Worm (Caenorhabditis elegans) whole organism, late embryonic: ENCODE measurements around the gene srz-103.
A peak's percentile ranks its signal among the peaks of the same experiment; 100 is the strongest.

Experiments used
- F13H6.1 ChIP-seq: sonication (generic microtip); optimal IDR thresholded peaks from 2 replicates; lab custom pipeline; 2016; ENCODE audit warnings: missing genetic modification characterization, missing compliant biosample characterization
- Y22D7AL.16 ChIP-seq: sonication (generic microtip); optimal IDR thresholded peaks from 2 replicates; lab custom pipeline; 2016; ENCODE audit warnings: missing genetic modification characterization, missing compliant biosample characterization
- ahr-1 ChIP-seq: sonication (generic microtip); optimal IDR thresholded peaks from 2 replicates; lab custom pipeline; 2016; ENCODE audit warnings: missing genetic modification characterization, missing compliant biosample characterization
- ama-1 ChIP-seq: fragments of 150-350 bp; optimal IDR thresholded peaks from 2 replicates; lab custom pipeline; 2014
- ceh-14 ChIP-seq: sonication (generic microtip); optimal IDR thresholded peaks from 2 replicates; lab custom pipeline; 2016; ENCODE audit warnings: missing genotype, missing genetic modification characterization, missing compliant biosample characterization
- ceh-18 ChIP-seq: sonication (generic microtip); optimal IDR thresholded peaks from 2 replicates; lab custom pipeline; 2016; ENCODE audit warnings: missing genetic modification characterization, missing compliant biosample characterization
- ceh-2 ChIP-seq: sonication (generic microtip); optimal IDR thresholded peaks from 2 replicates; lab custom pipeline; 2016; ENCODE audit warnings: missing genotype, missing genetic modification characterization, missing compliant biosample characterization
- ceh-30 ChIP-seq: fragments of 150-350 bp; optimal IDR thresholded peaks from 2 replicates; lab custom pipeline; 2014; ENCODE audit warnings: missing biosample characterization, missing genetic modification characterization
- ceh-34 ChIP-seq: sonication (generic microtip); optimal IDR thresholded peaks from 2 replicates; lab custom pipeline; 2016; ENCODE audit warnings: mild to moderate bottlenecking, missing genetic modification characterization, missing compliant biosample characterization
- ceh-45 ChIP-seq: fragments of 200-800 bp; sonication (Bioruptor generic); IDR thresholded peaks from 2 replicates; pipeline ENCODE4 v1.3.6; 2022; ENCODE audit warnings: missing genetic modification reagents, missing genetic modification characterization, missing compliant biosample characterization
- ceh-6 ChIP-seq: fragments of 200-800 bp; sonication (Bioruptor generic); optimal IDR thresholded peaks from 2 replicates; lab custom pipeline; 2018; ENCODE audit warnings: mild to moderate bottlenecking, missing genetic modification characterization, missing compliant biosample characterization
- che-1 ChIP-seq: sonication (generic microtip); optimal IDR thresholded peaks from 2 replicates; lab custom pipeline; 2016; ENCODE audit warnings: mild to moderate bottlenecking, missing genetic modification characterization, missing compliant biosample characterization
- dmd-4 ChIP-seq: sonication (generic microtip); optimal IDR thresholded peaks from 2 replicates; lab custom pipeline; 2016; ENCODE audit warnings: borderline replicate concordance, missing genetic modification characterization, missing compliant biosample characterization
- elt-2 ChIP-seq: sonication (generic microtip); optimal IDR thresholded peaks from 2 replicates; lab custom pipeline; 2016; ENCODE audit warnings: missing genetic modification reagents, missing genetic modification characterization, missing compliant biosample characterization
- elt-4 ChIP-seq: sonication (generic microtip); optimal IDR thresholded peaks from 2 replicates; lab custom pipeline; 2016; ENCODE audit warnings: missing genetic modification characterization, missing compliant biosample characterization
- ets-4 ChIP-seq: sonication (generic microtip); optimal IDR thresholded peaks from 2 replicates; lab custom pipeline; 2016; ENCODE audit warnings: missing genetic modification characterization, missing compliant biosample characterization
- fax-1 ChIP-seq: sonication (generic microtip); optimal IDR thresholded peaks from 2 replicates; lab custom pipeline; 2016; ENCODE audit warnings: missing genotype, missing genetic modification characterization, missing compliant biosample characterization
- hlh-6 ChIP-seq: sonication (generic microtip); optimal IDR thresholded peaks from 2 replicates; lab custom pipeline; 2016; ENCODE audit warnings: missing genotype, missing genetic modification characterization, missing compliant biosample characterization
- hlh-8 ChIP-seq: sonication (generic microtip); optimal IDR thresholded peaks from 2 replicates; lab custom pipeline; 2016; ENCODE audit warnings: missing genotype, missing genetic modification characterization, missing compliant biosample characterization
- lim-6 ChIP-seq: sonication (generic microtip); optimal IDR thresholded peaks from 2 replicates; lab custom pipeline; 2016; ENCODE audit warnings: missing genetic modification characterization, missing compliant biosample characterization
- nhr-232 ChIP-seq: sonication (generic microtip); optimal IDR thresholded peaks from 2 replicates; lab custom pipeline; 2016; ENCODE audit warnings: missing genetic modification characterization, missing compliant biosample characterization
- npax-4 ChIP-seq: sonication (generic microtip); optimal IDR thresholded peaks from 2 replicates; lab custom pipeline; 2016; ENCODE audit warnings: missing genetic modification characterization, missing compliant biosample characterization
- odd-2 ChIP-seq: sonication (generic microtip); optimal IDR thresholded peaks from 2 replicates; lab custom pipeline; 2017; ENCODE audit warnings: antibody characterized with exemption, mild to moderate bottlenecking, missing genetic modification characterization, missing compliant biosample characterization
- pat-9 ChIP-seq: fragments of 200-800 bp; sonication (Bioruptor generic); optimal IDR thresholded peaks from 2 replicates; lab custom pipeline; 2018; ENCODE audit warnings: mild to moderate bottlenecking, missing genetic modification characterization, moderate library complexity, missing compliant biosample characterization
- pax-1 ChIP-seq: fragments of 150-350 bp; optimal IDR thresholded peaks from 2 replicates; lab custom pipeline; 2014; ENCODE audit warnings: missing biosample characterization, missing genetic modification characterization
- pha-2 ChIP-seq: sonication (generic microtip); optimal IDR thresholded peaks from 2 replicates; lab custom pipeline; 2017; ENCODE audit warnings: mild to moderate bottlenecking, missing genetic modification characterization, missing compliant biosample characterization
- pros-1 ChIP-seq: fragments of 150-350 bp; optimal IDR thresholded peaks from 2 replicates; lab custom pipeline; 2014; ENCODE audit warnings: missing biosample characterization, missing genetic modification reagents, missing genetic modification characterization
- ref-2 ChIP-seq: sonication (generic microtip); optimal IDR thresholded peaks from 2 replicates; lab custom pipeline; 2016; ENCODE audit warnings: missing genetic modification characterization, missing compliant biosample characterization
- sdc-2 ChIP-seq: sonication (generic microtip); optimal IDR thresholded peaks from 2 replicates; lab custom pipeline; 2016; ENCODE audit warnings: missing genotype, missing genetic modification characterization, missing compliant biosample characterization
- sox-2 ChIP-seq: fragments of 200-800 bp; sonication (Bioruptor generic); IDR thresholded peaks from 2 replicates; pipeline ENCODE4 v1.3.6; 2022; ENCODE audit warnings: missing genetic modification reagents, missing genetic modification characterization, missing compliant biosample characterization
- sox-4 ChIP-seq: sonication (generic microtip); optimal IDR thresholded peaks from 2 replicates; lab custom pipeline; 2017; ENCODE audit warnings: mild to moderate bottlenecking, missing genetic modification characterization, inconsistent platforms, missing compliant biosample characterization
- tbx-7 ChIP-seq: sonication (generic microtip); optimal IDR thresholded peaks from 2 replicates; lab custom pipeline; 2016; ENCODE audit warnings: missing genotype, missing genetic modification characterization, missing compliant biosample characterization
- ttx-3 ChIP-seq: sonication (generic microtip); optimal IDR thresholded peaks from 2 replicates; lab custom pipeline; 2016; ENCODE audit warnings: missing genetic modification reagents, missing genetic modification characterization, missing compliant biosample characterization
- unc-42 ChIP-seq: sonication (generic microtip); optimal IDR thresholded peaks from 2 replicates; lab custom pipeline; 2016; ENCODE audit warnings: missing genotype, missing genetic modification characterization, missing compliant biosample characterization

The srz-103 gene

DNA sequence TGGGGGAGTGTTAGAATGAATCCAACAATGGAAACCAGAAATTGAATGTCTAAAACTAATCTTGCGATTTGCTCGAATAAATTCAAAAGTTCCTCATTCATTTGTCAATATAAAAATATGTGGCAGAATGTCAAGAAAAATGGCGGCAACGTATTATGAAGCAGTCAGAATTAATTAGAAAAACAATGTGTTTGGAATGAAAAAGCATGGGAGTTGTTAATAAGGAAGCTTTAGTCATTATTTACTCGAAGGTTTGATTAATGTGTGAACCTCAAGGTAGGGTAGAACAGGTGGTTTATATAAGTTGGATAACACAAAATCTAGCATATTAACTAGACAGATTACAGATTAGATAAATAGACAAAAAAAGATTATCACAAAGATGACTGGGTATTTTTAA, 40.9 kb downstream of the srz-103 start, which contains the start of gene srw-76:
Gene srw-76 (minus strand): TSS at position 101 of the 400 bp plus-strand sequence.
- TF ChIP-seq elt-4 (tag; lab: Kevin White, UChicago) (no peak), ttx-3 (tag; lab: Kevin White, UChicago) (no peak), lim-6 (tag; lab: Kevin White, UChicago) (no peak), nhr-232 (no peak), sox-2 (GFP tag; lab: Robert Waterston, UW) (no peak), ahr-1 (no peak), ceh-2 (no peak), che-1 (tag; lab: Kevin White, UChicago) (no peak), ceh-14 (no peak), pax-1 (no peak), tbx-7 (no peak), ama-1 (lab: Kevin White, UChicago) (no peak), elt-2 (tag; lab: Kevin White, UChicago) (no peak), hlh-8 (tag; lab: Kevin White, UChicago) (no peak), ceh-34 (tag; lab: Kevin White, UChicago) (no peak), Y22D7AL.16 (tag; lab: Kevin White, UChicago) (no peak), ref-2 (tag; lab: Kevin White, UChicago) (no peak), unc-42 (tag; lab: Kevin White, UChicago) (no peak), odd-2 (tag; lab: Kevin White, UChicago) (no peak), hlh-6 (tag; lab: Kevin White, UChicago) (no peak)

DNA sequence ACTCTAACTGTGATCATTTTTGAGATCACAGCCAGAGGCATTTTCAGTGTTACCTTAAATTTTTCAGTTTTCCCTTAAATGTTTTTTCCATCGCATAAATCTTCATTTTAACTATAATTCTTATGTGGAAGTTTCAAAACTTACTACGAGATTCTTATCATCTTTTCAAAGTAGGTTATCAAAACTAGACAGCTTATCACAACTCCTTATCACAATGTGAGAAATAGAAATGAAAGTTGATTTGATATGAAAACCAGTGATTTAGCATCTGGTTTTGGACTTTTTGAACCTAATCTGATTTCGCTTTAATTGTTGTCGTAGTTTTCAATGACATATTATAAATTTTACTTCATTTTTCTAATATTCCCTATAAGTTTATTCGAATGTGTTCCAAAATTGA, 43.2 kb downstream of the srz-103 start, which contains the start of gene mltn-11:
Gene mltn-11 (plus strand): TSS at position 276 of the 400 bp plus-strand sequence.
- TF ChIP-seq pros-1 (tag; lab: Kevin White, UChicago) (no peak), pha-2 (tag; lab: Kevin White, UChicago) (no peak), ceh-45 (GFP tag; lab: Robert Waterston, UW) (no peak), elt-2 (tag; lab: Kevin White, UChicago) (peak; percentile 76), ceh-30 (tag; lab: Kevin White, UChicago) (no peak), pat-9 (tag; lab: Kevin White, UChicago) (no peak)
- TF ChIP-seq, all 69 proteins: peak for 1

DNA sequence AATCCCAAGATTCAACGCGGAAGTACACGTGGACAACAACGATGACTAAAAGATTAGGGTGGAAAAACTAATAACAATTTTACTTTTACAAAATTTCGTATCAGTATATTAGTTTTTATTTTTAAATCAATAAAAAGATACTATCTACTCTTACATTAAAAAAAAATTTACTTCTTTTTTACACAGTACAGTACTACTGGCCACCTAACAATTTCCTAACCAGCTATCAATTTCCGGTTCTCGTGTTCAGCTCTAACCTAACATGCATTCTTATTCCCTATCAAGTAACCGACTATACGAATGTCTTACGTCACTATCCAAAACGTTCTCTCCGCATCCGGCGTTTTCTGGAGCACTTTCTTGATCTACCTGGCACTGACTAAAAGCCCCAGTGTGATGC, 49.5 kb downstream of the srz-103 start, which contains the start of gene srd-21:
Gene srd-21 (plus strand): TSS at position 301 of the 400 bp plus-strand sequence.
- TF ChIP-seq pat-9 (tag; lab: Kevin White, UChicago), result no peak
- no peak for TF ChIP-seq ceh-6 (GFP tag; lab: Kevin White, UChicago)
- no peak for TF ChIP-seq ceh-18 (tag; lab: Kevin White, UChicago)
- TF ChIP-seq dmd-4, result no peak
- TF ChIP-seq ets-4 (tag; lab: Kevin White, UChicago), result no peak
- no peak for TF ChIP-seq hlh-6 (tag; lab: Kevin White, UChicago)
- no peak for TF ChIP-seq sox-2 (GFP tag; lab: Robert Waterston, UW)
- no peak for TF ChIP-seq ama-1 (lab: Kevin White, UChicago)
- no peak for TF ChIP-seq nhr-232
- TF ChIP-seq ceh-14, result no peak
- no peak for TF ChIP-seq fax-1 (tag; lab: Kevin White, UChicago)

DNA sequence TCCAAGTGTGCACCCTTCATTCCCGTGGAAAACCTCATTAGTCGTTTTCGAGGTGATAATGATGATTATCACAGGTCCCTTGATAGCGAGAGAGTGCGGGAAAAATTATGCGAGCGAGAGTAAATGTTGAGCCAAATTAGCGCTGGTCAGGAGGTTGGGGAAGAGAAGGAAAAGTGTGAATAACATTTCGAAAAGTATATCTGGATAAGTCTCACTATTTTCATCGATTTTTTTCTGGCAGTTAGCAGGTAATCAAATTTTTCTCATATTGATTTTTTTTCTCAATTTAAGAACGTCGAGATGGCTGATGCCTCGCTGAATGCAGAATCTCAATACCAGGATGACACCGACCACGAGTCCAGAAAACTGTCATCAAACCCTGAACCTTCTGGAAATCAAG, 50.1 kb downstream of the srz-103 start, which contains the start of gene W06G6.2:
Gene W06G6.2 (plus strand): TSS at position 301 of the 400 bp plus-strand sequence.
- TF ChIP-seq sdc-2 (peak; percentile 62), odd-2 (tag; lab: Kevin White, UChicago) (no peak), sox-4 (no peak)
- TF ChIP-seq, all 69 proteins: peak for 1

DNA sequence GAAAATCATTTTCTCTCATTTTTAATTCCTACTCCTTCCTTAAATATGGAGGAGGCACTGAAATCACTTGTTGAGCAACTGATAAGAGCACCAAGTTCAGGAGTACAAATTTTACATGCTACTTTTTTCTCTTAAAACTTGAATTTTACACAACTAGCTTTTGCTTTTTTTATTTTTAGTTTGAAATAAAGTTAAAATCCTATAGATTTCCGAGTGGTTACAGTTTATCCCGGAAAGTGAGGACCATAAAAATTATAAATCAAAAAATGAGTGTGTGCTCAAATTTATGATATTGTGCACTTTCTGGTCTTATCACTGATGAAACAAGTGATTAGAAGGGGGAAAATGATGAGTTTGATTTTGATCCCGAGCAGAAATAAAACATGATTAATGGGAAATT, 51.2 kb downstream of the srz-103 start, which contains the start of gene oac-53:
Gene oac-53 (minus strand): TSS at position 9 of the 400 bp plus-strand sequence.
- TF ChIP-seq npax-4 (tag; lab: Kevin White, UChicago), result no peak
- no peak for TF ChIP-seq F13H6.1 (tag; lab: Kevin White, UChicago)
- TF ChIP-seq che-1 (tag; lab: Kevin White, UChicago), result no peak
- peak; percentile 32 for TF ChIP-seq elt-2 (tag; lab: Kevin White, UChicago)
- no peak for TF ChIP-seq pax-1
- no peak for TF ChIP-seq unc-42 (tag; lab: Kevin White, UChicago)
- TF ChIP-seq ama-1 (lab: Kevin White, UChicago), result no peak
